Fruit fly (Drosophila melanogaster): ENCODE results near the gene CG2111.
"Not testable (repeated sequence)": the region's sequence is repeated elsewhere in the genome, so short reads cannot be mapped to it uniquely, and the experiment has no call there.

The CG2111 gene

DNA sequence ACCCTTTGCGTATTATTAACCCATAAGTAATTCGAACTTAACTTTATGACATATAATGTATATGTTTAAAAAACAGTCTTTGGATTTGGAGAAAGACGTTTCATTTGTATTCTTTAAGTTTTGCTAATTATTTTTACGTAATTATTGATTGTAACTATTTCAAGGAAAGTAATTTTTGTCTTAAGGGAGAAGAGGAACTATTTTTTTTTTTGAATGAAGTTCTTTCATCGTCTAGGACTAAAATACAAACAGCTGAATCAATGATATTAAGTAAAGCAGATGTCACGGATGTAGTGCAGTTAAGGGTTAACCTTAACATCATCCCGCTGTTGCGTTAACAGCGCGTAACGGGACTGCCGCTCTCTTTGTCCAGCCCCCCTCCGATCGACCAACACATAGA lies 28.6 kb upstream of the CG2111 start (continued):
- TF ChIP-seq psq (GFP tag; optimal IDR thresholded peaks at IDR 0.05), result peak; percentile 36
- TF ChIP-seq Dfd (GFP tag; optimal IDR thresholded peaks at IDR 0.05), result no peak
- TF ChIP-seq Vsx2 (GFP tag; optimal IDR thresholded peaks at IDR 0.05; ENCODE audit: partially characterized antibody), result no peak
- no peak for TF ChIP-seq Myc (optimal IDR thresholded peaks at IDR 0.05)
- no peak for TF ChIP-seq N (GFP tag; optimal IDR thresholded peaks at IDR 0.05)
- no peak for TF ChIP-seq usp (GFP tag; optimal IDR thresholded peaks at IDR 0.05)
- peak; percentile 61 for TF ChIP-seq fru (GFP tag; optimal IDR thresholded peaks at IDR 0.05)
- no peak for TF ChIP-seq lola (GFP tag; optimal IDR thresholded peaks at IDR 0.05)
- peak; percentile 24 for TF ChIP-seq br (GFP tag; optimal IDR thresholded peaks at IDR 0.05)
- peak; percentile 45 for TF ChIP-seq ey (GFP tag; optimal IDR thresholded peaks at IDR 0.05)

DNA sequence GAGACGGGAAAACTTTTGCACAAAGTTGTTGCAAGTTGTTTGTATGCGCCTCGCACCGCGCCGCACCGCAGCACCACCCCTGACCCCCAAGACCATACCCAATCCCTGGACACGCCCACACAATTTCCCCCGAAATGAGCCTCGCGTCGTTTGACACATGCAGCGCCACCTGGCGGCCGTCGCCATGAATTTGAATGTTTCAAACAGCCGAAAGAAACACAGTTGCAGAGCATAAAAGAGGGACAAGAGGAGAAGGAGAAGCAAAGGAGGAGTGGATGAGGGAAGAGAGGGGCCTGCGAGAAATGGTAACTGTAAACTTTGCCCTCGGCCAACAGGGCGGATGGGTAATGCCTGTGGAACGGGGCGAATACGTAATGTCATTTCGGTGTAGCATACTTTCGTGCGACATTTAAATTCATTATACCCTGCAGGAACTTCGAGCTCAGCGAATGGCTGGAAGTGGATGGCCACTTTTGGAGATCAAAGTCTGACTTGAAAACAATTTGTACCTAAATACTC lies 15.2 kb upstream of the CG2111 start:
- TF ChIP-seq Abd-B (GFP tag; optimal IDR thresholded peaks at IDR 0.05) (no peak), psq (GFP tag; optimal IDR thresholded peaks at IDR 0.05) (no peak), Sp1 (GFP tag; optimal IDR thresholded peaks at IDR 0.05) (no peak), woc (GFP tag; optimal IDR thresholded peaks at IDR 0.05) (no peak), CG9705 (GFP tag; optimal IDR thresholded peaks at IDR 0.05) (no peak), Jra (GFP tag; optimal IDR thresholded peaks at IDR 0.05) (no peak), N (GFP tag; optimal IDR thresholded peaks at IDR 0.05) (no peak), dsf (GFP tag; optimal IDR thresholded peaks at IDR 0.05; ENCODE audit: borderline replicate concordance) (no peak), HLH106 (tag; optimal IDR thresholded peaks at IDR 0.05) (no peak), dmrt93B (GFP tag; optimal IDR thresholded peaks at IDR 0.05) (no peak), jim (GFP tag; optimal IDR thresholded peaks at IDR 0.05) (no peak), rgr (GFP tag; optimal IDR thresholded peaks at IDR 0.05) (no peak), tai (GFP tag; optimal IDR thresholded peaks at IDR 0.05) (no peak), Hr78 (GFP tag; optimal IDR thresholded peaks at IDR 0.05) (no peak), Hnf4 (GFP tag; optimal IDR thresholded peaks at IDR 0.05) (no peak), pan (optimal IDR thresholded peaks at IDR 0.05) (no peak), Rel (GFP tag; optimal IDR thresholded peaks at IDR 0.05) (no peak), Rel (tag; optimal IDR thresholded peaks at IDR 0.05) (no peak), dl (GFP tag; optimal IDR thresholded peaks at IDR 0.05; ENCODE audit: insufficient read depth in 1 of 2, partially characterized antibody in 2 of 2) (no peak), fru (GFP tag; optimal IDR thresholded peaks at IDR 0.05) (no peak), ey (GFP tag; optimal IDR thresholded peaks at IDR 0.05) (no peak)

DNA sequence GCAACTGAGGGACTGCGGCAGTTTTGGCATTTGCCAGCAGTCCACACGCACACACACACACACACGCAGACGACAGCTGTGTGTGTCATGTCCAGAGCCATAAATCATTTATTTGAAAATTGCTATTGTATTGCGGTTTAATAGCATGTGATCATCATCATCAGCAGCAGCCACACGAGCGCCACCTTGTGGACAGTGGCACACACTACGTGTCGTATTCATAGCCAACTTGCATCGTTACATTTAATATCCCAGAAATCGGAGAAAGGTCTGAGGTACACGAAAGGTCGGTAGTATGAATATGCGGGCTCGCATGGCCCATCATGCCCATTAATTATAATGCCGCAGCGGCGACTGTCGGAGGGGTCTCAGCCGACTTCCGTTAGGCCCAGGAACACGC lies 1.3 kb upstream of the CG2111 start:
- no peak for TF ChIP-seq CrebA (GFP tag; optimal IDR thresholded peaks at IDR 0.05; ENCODE audit: borderline replicate concordance)
- no peak for TF ChIP-seq CG32264 (GFP tag; optimal IDR thresholded peaks at IDR 0.05)
- TF ChIP-seq Rel (GFP tag; optimal IDR thresholded peaks at IDR 0.05), result no peak
- no peak for TF ChIP-seq Rel (tag; optimal IDR thresholded peaks at IDR 0.05)

DNA sequence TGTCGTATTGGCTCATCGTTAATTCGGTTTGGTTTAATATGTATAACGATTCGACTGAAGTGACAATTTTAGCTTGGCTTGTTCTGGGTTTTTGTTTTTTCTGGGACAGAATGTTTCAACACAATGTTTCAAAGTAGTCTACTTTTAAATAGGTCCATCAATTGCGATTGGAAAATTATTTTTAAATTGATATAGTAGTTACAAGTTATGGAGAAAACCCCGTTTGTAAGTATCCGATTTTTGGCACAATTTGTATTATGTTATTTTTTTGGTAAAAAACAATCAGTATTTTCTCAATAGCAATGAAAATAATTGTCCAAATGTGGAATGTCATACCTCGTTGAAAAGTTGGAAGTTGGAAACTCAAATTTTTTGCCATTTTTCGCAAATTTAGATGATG lies 4.3 kb downstream of the CG2111 start, which contains the start of gene Rab9E:
Rab9E (minus strand) TSS at position 101 of the 400 bp plus-strand sequence.
- not testable (repeated sequence) for TF ChIP-seq Dif (GFP tag; optimal IDR thresholded peaks at IDR 0.05; ENCODE audit: partially characterized antibody); CrebA (GFP tag; optimal IDR thresholded peaks at IDR 0.05; ENCODE audit: borderline replicate concordance); brk (GFP tag; optimal IDR thresholded peaks at IDR 0.05)

DNA sequence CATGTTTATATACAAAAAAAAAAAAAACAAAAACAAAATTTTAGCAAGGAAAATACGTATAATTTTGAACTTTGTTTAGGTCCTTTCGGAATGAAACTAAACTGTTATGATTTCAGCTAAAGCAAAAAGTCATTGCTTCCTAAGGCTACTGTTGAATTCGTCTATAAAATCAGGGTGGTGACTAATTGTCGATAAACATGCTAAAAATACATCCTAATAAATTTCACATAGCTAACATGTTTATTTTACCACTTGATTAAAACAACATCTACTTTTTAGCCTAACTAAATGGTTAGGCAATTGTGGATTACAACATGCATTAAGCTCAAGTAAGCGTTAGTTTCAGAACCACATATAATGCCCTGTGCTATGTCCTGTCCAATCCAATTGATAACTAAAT lies 15.9 kb downstream of the CG2111 start, which contains the start of gene CG12637:
CG12637 (minus strand) TSS at position 101 of the 400 bp plus-strand sequence.
- no peak for TF ChIP-seq tai (GFP tag; optimal IDR thresholded peaks at IDR 0.05)
- TF ChIP-seq Dfd (GFP tag; optimal IDR thresholded peaks at IDR 0.05), result no peak
- no peak for TF ChIP-seq usp (GFP tag; optimal IDR thresholded peaks at IDR 0.05)
- no peak for TF ChIP-seq Jra (GFP tag; optimal IDR thresholded peaks at IDR 0.05)
- TF ChIP-seq dsf (GFP tag; optimal IDR thresholded peaks at IDR 0.05; ENCODE audit: borderline replicate concordance), result no peak
- TF ChIP-seq woc (GFP tag; optimal IDR thresholded peaks at IDR 0.05), result no peak
- TF ChIP-seq h (GFP tag; optimal IDR thresholded peaks at IDR 0.05), result no peak
- no peak for TF ChIP-seq ey (GFP tag; optimal IDR thresholded peaks at IDR 0.05)
- TF ChIP-seq Rel (GFP tag; optimal IDR thresholded peaks at IDR 0.05), result no peak
- no peak for TF ChIP-seq Rel (tag; optimal IDR thresholded peaks at IDR 0.05)
- no peak for TF ChIP-seq jim (GFP tag; optimal IDR thresholded peaks at IDR 0.05)
- TF ChIP-seq CG32264 (GFP tag; optimal IDR thresholded peaks at IDR 0.05), result no peak

Data from whole organism, wandering third instar larva.